Worm (Caenorhabditis elegans): Measurements from ENCODE around the gene srx-117.

DNA sequence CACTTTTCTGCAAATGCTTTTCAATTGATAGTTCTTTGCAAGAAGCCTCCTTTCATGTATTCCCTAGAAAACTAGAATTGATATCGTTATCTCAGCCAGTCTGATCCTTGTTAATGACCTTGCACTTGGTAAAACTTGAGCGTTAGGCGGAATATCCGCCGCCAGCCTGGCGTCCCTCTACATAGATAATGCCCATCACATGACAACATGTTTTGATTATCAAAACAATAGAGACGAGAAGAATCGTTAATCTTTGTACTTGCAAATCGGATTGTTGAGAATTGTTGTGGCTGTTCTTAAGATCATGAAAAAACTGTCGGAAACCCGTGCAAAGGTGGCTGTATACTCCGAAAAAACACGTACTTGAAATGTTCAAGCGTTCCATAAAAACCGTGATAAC is 49.3 kb downstream of the srx-117 start:
- no peak for TF ChIP-seq blmp-1 (tag; optimal IDR thresholded peaks at IDR 0.05)
- no peak for TF ChIP-seq hlh-1 (tag; optimal IDR thresholded peaks at IDR 0.05)
- no peak for TF ChIP-seq snpc-4 (tag; optimal IDR thresholded peaks at IDR 0.05)
- TF ChIP-seq unc-39 (tag; optimal IDR thresholded peaks at IDR 0.05): no peak
- TF ChIP-seq unc-62 (GFP tag; optimal IDR thresholded peaks at IDR 0.05): no peak
- no peak for TF ChIP-seq pha-4 (tag; optimal IDR thresholded peaks at IDR 0.05)

All from whole organism, mixed stage, embryonic.